Worm (Caenorhabditis elegans): ENCODE measurements around the gene C08F1.10.

C08F1.10 gene

ce11 chrII:1759602-1760001 lies 26.5 kb downstream of the C08F1.10 start, which contains the start of gene F36H5.18:
TSS of gene F36H5.18 (plus strand) at chrII:1759902.
- TF ChIP-seq ceh-44 (GFP tag; IDR thresholded peaks at IDR 0.05) = no peak
- no peak for TF ChIP-seq zip-11 (GFP tag; IDR thresholded peaks at IDR 0.05)
- no peak for TF ChIP-seq ctbp-1 (GFP tag; IDR thresholded peaks at IDR 0.05)
- no peak for TF ChIP-seq ceh-62 (tag; optimal IDR thresholded peaks at IDR 0.05)
- no peak for TF ChIP-seq madf-9 (GFP tag; conservative IDR thresholded peaks at IDR 0.05)
- TF ChIP-seq attf-4 (tag; optimal IDR thresholded peaks at IDR 0.05) = no peak
- no peak for TF ChIP-seq nhr-28 (tag; optimal IDR thresholded peaks at IDR 0.05)
- TF ChIP-seq nhr-25 (tag; optimal IDR thresholded peaks at IDR 0.05; ENCODE audit: borderline replicate concordance, insufficient read depth) = no peak
- no peak for TF ChIP-seq daf-8 (GFP tag; IDR thresholded peaks at IDR 0.05)
- no peak for TF ChIP-seq unc-39 (tag; optimal IDR thresholded peaks at IDR 0.05)
- no peak for TF ChIP-seq mep-1 (tag; optimal IDR thresholded peaks at IDR 0.05)
- TF ChIP-seq tag-97 (GFP tag; IDR thresholded peaks at IDR 0.05) = no peak
- no peak for TF ChIP-seq lin-39 (tag; optimal IDR thresholded peaks at IDR 0.05)

DNA sequence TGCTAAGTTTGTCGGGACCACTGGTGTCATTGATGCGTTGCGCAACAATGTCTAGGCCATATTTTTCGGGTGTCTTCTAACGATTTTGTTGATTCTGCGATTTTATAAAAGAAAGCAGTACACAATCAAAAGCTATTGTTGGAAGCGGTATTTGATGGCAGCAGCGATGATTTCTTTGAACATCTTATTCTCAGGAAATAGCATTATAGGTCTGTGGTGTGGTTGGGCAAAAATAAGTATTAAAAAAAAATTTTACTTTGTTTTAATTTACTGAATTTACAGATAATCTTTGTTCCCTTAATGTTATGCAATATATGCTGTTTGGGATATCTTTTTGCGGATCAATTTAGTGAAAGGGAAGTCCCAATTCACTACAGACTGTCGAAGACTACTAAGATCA lies 29.1 kb downstream of the C08F1.10 start, which contains the start of gene F36H5.10:
Gene F36H5.10 (plus strand): TSS at position 301 of the 400 bp plus-strand sequence.
- no peak for TF ChIP-seq zag-1 (tag; optimal IDR thresholded peaks at IDR 0.05)
- no peak for TF ChIP-seq madf-9 (GFP tag; conservative IDR thresholded peaks at IDR 0.05)
- no peak for TF ChIP-seq lsy-2 (tag; optimal IDR thresholded peaks at IDR 0.05)
- TF ChIP-seq aha-1 (tag) = peak; percentile 7

- TF ChIP-seq ceh-32 (tag; optimal IDR thresholded peaks at IDR 0.05; ENCODE audit: poor library complexity) (no peak), unc-62 (GFP tag; optimal IDR thresholded peaks at IDR 0.05 in 1 of 2) (peak in 1 of 2 experiments; percentile 31), unc-62 (tag; optimal IDR thresholded peaks at IDR 0.05) (no peak)
Measured at ce11 chrII:1756582-1756981, 29.5 kb downstream of the C08F1.10 start, which contains the start of gene fbxb-53. TSS of gene fbxb-53 (plus strand) at chrII:1756882.

- TF ChIP-seq lir-3 (tag; optimal IDR thresholded peaks at IDR 0.05) (no peak), zag-1 (tag; optimal IDR thresholded peaks at IDR 0.05) (no peak), zfp-3 (GFP tag; conservative IDR thresholded peaks at IDR 0.05) (no peak), ama-1 (optimal IDR thresholded peaks at IDR 0.05) (no peak), dmd-8 (GFP tag; IDR thresholded peaks at IDR 0.05) (no peak), vab-7 (GFP tag; IDR thresholded peaks at IDR 0.05) (no peak), daf-19 (GFP tag; conservative IDR thresholded peaks at IDR 0.05) (no peak)
Measured at ce11 chrII:1756072-1756471, 30.0 kb downstream of the C08F1.10 start, which contains the start of gene F36H5.17. TSS of gene F36H5.17 (minus strand) at chrII:1756172.

ce11 chrII:1752990-1753389 lies 33.1 kb downstream of the C08F1.10 start, which contains the start of gene F36H5.9:
TSS of gene F36H5.9 (minus strand) at chrII:1753090.
- no peak for TF ChIP-seq sdz-12 (GFP tag; optimal IDR thresholded peaks at IDR 0.05)
- no peak for TF ChIP-seq aly-2 (tag; optimal IDR thresholded peaks at IDR 0.05)
- TF ChIP-seq lim-7 (GFP tag; IDR thresholded peaks at IDR 0.05) = no peak
- no peak for TF ChIP-seq F26F4.8 (GFP tag; conservative IDR thresholded peaks at IDR 0.05)
- TF ChIP-seq dmd-8 (GFP tag; IDR thresholded peaks at IDR 0.05) = no peak
- no peak for TF ChIP-seq dmd-6 (GFP tag; IDR thresholded peaks at IDR 0.05)
- no peak for TF ChIP-seq fos-1 (tag; optimal IDR thresholded peaks at IDR 0.05)
- TF ChIP-seq ZK546.5 (tag; optimal IDR thresholded peaks at IDR 0.05) = no peak
- no peak for TF ChIP-seq ces-1 (GFP tag; optimal IDR thresholded peaks at IDR 0.05)

DNA sequence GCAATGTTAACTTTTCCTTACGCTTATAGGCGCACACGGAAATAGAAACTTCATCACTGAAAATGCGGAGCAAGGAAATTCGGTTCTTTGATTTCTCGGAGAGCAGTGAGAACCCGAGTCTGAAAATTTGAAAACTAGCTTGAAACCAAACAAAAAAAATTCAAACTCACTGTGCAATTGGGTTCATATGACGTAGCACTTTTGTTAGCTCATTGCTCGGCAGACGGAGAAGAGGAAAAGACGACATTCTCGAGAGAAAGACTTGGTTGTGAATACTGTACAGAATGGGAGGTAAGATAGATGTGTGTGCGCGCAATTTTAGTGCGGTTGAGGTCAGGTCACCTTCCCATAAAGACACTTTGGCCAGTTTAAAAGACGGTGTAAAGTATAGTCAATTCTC lies 35.7 kb downstream of the C08F1.10 start, which contains the start of the genes F36H5.13 and F36H5.8:
Gene F36H5.13 (minus strand): TSS at position 101 of the 400 bp plus-strand sequence.
Gene F36H5.8 (minus strand): TSS at position 274 of the 400 bp plus-strand sequence.
- TF ChIP-seq aha-1 (tag) = peak; percentile 9
- no peak for TF ChIP-seq F10B5.3 (tag; optimal IDR thresholded peaks at IDR 0.05)
- no peak for TF ChIP-seq set-16 (GFP tag; IDR thresholded peaks at IDR 0.05)
